Worm (Caenorhabditis elegans) whole organism, L4 larva: ENCODE results near the gene K03A11.4.
A peak's percentile ranks its signal among the peaks of the same experiment; 100 is the strongest.

Experiments used
- D1046.2 ChIP-seq: fragments of 200-800 bp; sonication (Bioruptor generic); IDR thresholded peaks from 2 replicates; pipeline ENCODE4 v1.3.6; 2022; ENCODE audit warnings: missing genetic modification characterization, missing compliant biosample characterization
- F10B5.3 ChIP-seq: sonication (generic microtip); optimal IDR thresholded peaks from 2 replicates; lab custom pipeline; 2016; ENCODE audit warnings: mild to moderate bottlenecking, missing genetic modification characterization, missing compliant biosample characterization
- F44E2.7 ChIP-seq: fragments of 200-800 bp; sonication (Bioruptor generic); IDR thresholded peaks from 2 replicates; pipeline ENCODE4 v2.1.2; 2022; ENCODE audit warnings: missing genetic modification characterization, missing compliant biosample characterization
- F49E8.2 ChIP-seq: sonication (generic microtip); optimal IDR thresholded peaks from 2 replicates; lab custom pipeline; 2016; ENCODE audit warnings: missing compliant biosample characterization, mild to moderate bottlenecking, missing genetic modification characterization, borderline replicate concordance
- T20F7.1 ChIP-seq: fragments of 200-800 bp; sonication (Bioruptor generic); optimal IDR thresholded peaks from 2 replicates; lab custom pipeline; 2018; ENCODE audit warnings: mild to moderate bottlenecking, missing genetic modification characterization, missing compliant biosample characterization
- Y105C5A.15 ChIP-seq: fragments of 200-800 bp; sonication (Bioruptor generic); IDR thresholded peaks from 2 replicates; pipeline ENCODE4 v1.3.6; 2022; ENCODE audit warnings: missing genetic modification characterization, missing compliant biosample characterization
- Y48G9A.11 ChIP-seq: fragments of 200-800 bp; sonication (Bioruptor generic); IDR thresholded peaks from 2 replicates; pipeline ENCODE4 v1.3.6; 2022; ENCODE audit warnings: missing genetic modification reagents, missing genetic modification characterization, missing compliant biosample characterization
- Y75B8A.6 ChIP-seq: fragments of 200-800 bp; sonication (Bioruptor generic); IDR thresholded peaks from 2 replicates; pipeline ENCODE4 v1.3.6; 2022; ENCODE audit warnings: missing genetic modification reagents, missing genetic modification characterization, missing compliant biosample characterization
- ZK337.2 ChIP-seq: fragments of 200-800 bp; sonication (Bioruptor generic); IDR thresholded peaks from 2 replicates; pipeline ENCODE4 v1.3.6; 2022; ENCODE audit warnings: missing genetic modification reagents, missing genetic modification characterization, missing compliant biosample characterization
- aha-1 ChIP-seq: fragments of 150-350 bp; peaks from one replicate; lab custom pipeline; 2014; ENCODE audit warnings: missing biosample characterization, missing genetic modification characterization
- ces-1 ChIP-seq: fragments of 150-350 bp; sonication (generic microtip); optimal IDR thresholded peaks from 4 replicates; lab custom pipeline; 2014; ENCODE audit warnings: missing biosample characterization, missing genetic modification reagents, missing genetic modification characterization
- daf-16 ChIP-seq, 3 experiments: sonication (generic microtip); optimal IDR thresholded peaks; 2 replicates each; lab custom pipeline; 2016 to 2017; ENCODE audit warnings: missing genetic modification characterization in 3 of 3, missing genetic modification reagents in 3 of 3, mild to moderate bottlenecking in 2 of 3, missing compliant biosample characterization in 2 of 3, missing biosample characterization in 1 of 3, moderate library complexity in 1 of 3
- daf-19 ChIP-seq: fragments of 200-800 bp; sonication (Bioruptor generic); conservative IDR thresholded peaks from 2 replicates; pipeline ENCODE4 v1.3.6; 2022; ENCODE audit warnings: missing genetic modification characterization, missing compliant biosample characterization
- daf-8 ChIP-seq: fragments of 200-800 bp; sonication (Bioruptor generic); IDR thresholded peaks from 2 replicates; pipeline ENCODE4 v1.3.6; 2022; ENCODE audit warnings: missing genetic modification characterization, missing compliant biosample characterization
- dmd-9 ChIP-seq: fragments of 200-800 bp; sonication (Bioruptor generic); IDR thresholded peaks from 2 replicates; pipeline ENCODE4 v1.3.6; 2022; ENCODE audit warnings: missing genetic modification reagents, missing genetic modification characterization, missing compliant biosample characterization
- dpl-1 ChIP-seq: fragments of 150-350 bp; optimal IDR thresholded peaks from 2 replicates; lab custom pipeline; 2014; ENCODE audit warnings: missing biosample characterization, missing genetic modification reagents, missing genetic modification characterization
- egl-43 ChIP-seq: fragments of 200-800 bp; sonication (Bioruptor generic); IDR thresholded peaks from 2 replicates; pipeline ENCODE4 v1.3.6; 2022; ENCODE audit warnings: missing genetic modification reagents, missing genetic modification characterization, missing compliant biosample characterization
- fkh-10 ChIP-seq: fragments of 150-350 bp; optimal IDR thresholded peaks from 2 replicates; lab custom pipeline; 2014; ENCODE audit warnings: missing biosample characterization, missing genetic modification reagents, missing genetic modification characterization
- gei-8 ChIP-seq: fragments of 200-800 bp; sonication (Bioruptor generic); optimal IDR thresholded peaks from 2 replicates; lab custom pipeline; 2018; ENCODE audit warnings: mild to moderate bottlenecking, missing genetic modification characterization, missing compliant biosample characterization
- hif-1 ChIP-seq, 2 experiments: sonication (generic microtip); optimal IDR thresholded peaks; 2 replicates each; lab custom pipeline; 2016 to 2017; ENCODE audit warnings: missing compliant biosample characterization in 2 of 2, missing genetic modification characterization in 2 of 2, missing genetic modification reagents in 2 of 2, missing genotype in 2 of 2, mild to moderate bottlenecking in 1 of 2
- hlh-30 ChIP-seq: sonication (generic microtip); optimal IDR thresholded peaks from 2 replicates; lab custom pipeline; 2017; ENCODE audit warnings: antibody characterized with exemption, mild to moderate bottlenecking, missing genetic modification characterization, missing compliant biosample characterization; ENCODE audit not compliant: insufficient read depth
- jun-1 ChIP-seq: fragments of 150-350 bp; optimal IDR thresholded peaks from 2 replicates; lab custom pipeline; 2014; ENCODE audit warnings: missing biosample characterization, missing genetic modification reagents, missing genetic modification characterization
- lim-7 ChIP-seq: fragments of 200-800 bp; sonication (Bioruptor generic); IDR thresholded peaks from 2 replicates; pipeline ENCODE4 v1.3.6; 2022; ENCODE audit warnings: missing genetic modification characterization, missing compliant biosample characterization
- lin-13 ChIP-seq: fragments of 150-350 bp; optimal IDR thresholded peaks from 2 replicates; lab custom pipeline; 2014; ENCODE audit warnings: missing biosample characterization, missing genetic modification reagents, missing genetic modification characterization
- mdl-1 ChIP-seq, 2 experiments: fragments of 150-350 bp in 1 of 2; sonication (generic microtip) in 1 of 2; optimal IDR thresholded peaks; 2 replicates each; lab custom pipeline; 2014 to 2017; ENCODE audit warnings: missing biosample characterization in 2 of 2, missing genetic modification characterization in 2 of 2
- mdt-29 ChIP-seq: fragments of 200-800 bp; sonication (Bioruptor generic); IDR thresholded peaks from 2 replicates; pipeline ENCODE4 v1.3.6; 2022; ENCODE audit warnings: missing genetic modification reagents, missing genetic modification characterization, missing compliant biosample characterization
- mxl-2 ChIP-seq: fragments of 200-800 bp; sonication (Bioruptor generic); conservative IDR thresholded peaks from 2 replicates; pipeline ENCODE4 v1.3.6; 2022; ENCODE audit warnings: missing genetic modification reagents, missing genetic modification characterization, missing compliant biosample characterization
- mxl-3 ChIP-seq: fragments of 200-800 bp; sonication (Bioruptor generic); optimal IDR thresholded peaks from 2 replicates; lab custom pipeline; 2018; ENCODE audit warnings: mild to moderate bottlenecking, missing genetic modification characterization, missing compliant biosample characterization
- nhr-102 ChIP-seq: sonication (generic microtip); optimal IDR thresholded peaks from 2 replicates; lab custom pipeline; 2016; ENCODE audit warnings: mild to moderate bottlenecking, missing genetic modification characterization, moderate library complexity, missing compliant biosample characterization
- nhr-25 ChIP-seq: sonication (generic microtip); optimal IDR thresholded peaks from 2 replicates; lab custom pipeline; 2017; ENCODE audit warnings: missing genetic modification characterization, mild to moderate bottlenecking, missing compliant biosample characterization, antibody characterized with exemption, moderate library complexity, borderline replicate concordance; ENCODE audit not compliant: insufficient read depth
- nhr-41 ChIP-seq: fragments of 200-800 bp; sonication (Bioruptor generic); IDR thresholded peaks from 2 replicates; pipeline ENCODE4 v1.3.6; 2022; ENCODE audit warnings: missing genetic modification reagents, missing genetic modification characterization, missing compliant biosample characterization
- nhr-77 ChIP-seq: fragments of 150-350 bp; optimal IDR thresholded peaks from 2 replicates; lab custom pipeline; 2014; ENCODE audit warnings: missing biosample characterization, missing genetic modification characterization
- pha-4 ChIP-seq, 2 experiments: fragments of 150-350 bp in 1 of 2; fragments of 200-800 bp in 1 of 2; sonication (Bioruptor generic) in 1 of 2; IDR thresholded peaks in 1 of 2; optimal IDR thresholded peaks in 1 of 2; 2 replicates each; pipeline versions ENCODE4 v1.3.6 to Lab custom; 2014 to 2022; ENCODE audit warnings: missing genetic modification characterization in 2 of 2, missing genetic modification reagents in 2 of 2, missing biosample characterization in 1 of 2, missing compliant biosample characterization in 1 of 2
- php-3 ChIP-seq: fragments of 200-800 bp; sonication (Bioruptor generic); IDR thresholded peaks from 2 replicates; pipeline ENCODE4 v1.3.6; 2022; ENCODE audit warnings: missing genetic modification reagents, missing genetic modification characterization, missing compliant biosample characterization
- saeg-2 ChIP-seq: fragments of 200-800 bp; sonication (Bioruptor generic); IDR thresholded peaks from 2 replicates; pipeline ENCODE4 v1.3.6; 2022; ENCODE audit warnings: missing genetic modification reagents, missing genetic modification characterization, missing compliant biosample characterization
- set-16 ChIP-seq: fragments of 200-800 bp; sonication (Bioruptor generic); IDR thresholded peaks from 2 replicates; pipeline ENCODE4 v1.3.6; 2022; ENCODE audit warnings: missing genetic modification reagents, missing genetic modification characterization, missing compliant biosample characterization
- spr-1 ChIP-seq: sonication (generic microtip); optimal IDR thresholded peaks from 2 replicates; lab custom pipeline; 2016; ENCODE audit warnings: mild to moderate bottlenecking, missing genetic modification characterization, missing compliant biosample characterization
- spr-3 ChIP-seq: fragments of 200-800 bp; sonication (Bioruptor generic); optimal IDR thresholded peaks from 2 replicates; lab custom pipeline; 2018; ENCODE audit warnings: mild to moderate bottlenecking, missing genetic modification characterization, missing compliant biosample characterization
- tag-97 ChIP-seq: fragments of 200-800 bp; sonication (Bioruptor generic); IDR thresholded peaks from 2 replicates; pipeline ENCODE4 v1.3.6; 2022; ENCODE audit warnings: missing genetic modification characterization, missing compliant biosample characterization
- tra-1 ChIP-seq: fragments of 200-800 bp; sonication (Bioruptor generic); IDR thresholded peaks from 2 replicates; pipeline ENCODE4 v1.3.6; 2022; ENCODE audit warnings: missing genetic modification reagents, missing genetic modification characterization, missing compliant biosample characterization
- unc-130 ChIP-seq: sonication (generic microtip); optimal IDR thresholded peaks from 2 replicates; lab custom pipeline; 2016; ENCODE audit warnings: missing genetic modification reagents, missing genetic modification characterization, missing compliant biosample characterization
- vab-7 ChIP-seq: fragments of 200-800 bp; sonication (Bioruptor generic); IDR thresholded peaks from 2 replicates; pipeline ENCODE4 v1.3.6; 2022; ENCODE audit warnings: missing genetic modification reagents, missing genetic modification characterization, missing compliant biosample characterization
- zip-2 ChIP-seq: fragments of 150-350 bp; optimal IDR thresholded peaks from 2 replicates; lab custom pipeline; 2014; ENCODE audit warnings: missing biosample characterization, missing genetic modification characterization

The K03A11.4 gene

DNA sequence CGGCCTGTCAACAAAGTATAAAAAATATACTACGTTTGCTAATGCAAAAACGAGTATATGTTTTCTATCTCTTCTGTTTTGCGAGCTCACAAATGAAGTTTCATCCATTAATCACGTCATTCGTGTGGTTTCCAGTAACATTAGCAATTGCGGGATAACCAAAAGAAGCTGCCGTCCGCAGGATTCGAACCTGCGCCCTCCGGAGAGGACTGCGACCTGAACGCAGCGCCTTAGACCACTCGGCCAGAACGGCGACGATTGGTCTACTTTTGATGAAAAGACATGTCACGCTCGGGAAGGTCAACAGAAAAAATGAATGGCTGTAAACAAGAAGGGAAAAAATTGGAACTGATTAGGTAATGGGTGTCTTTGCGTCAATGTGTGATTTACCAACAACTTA, 39.2 kb upstream of the K03A11.4 start (continued):
- TF ChIP-seq set-16 (GFP tag; lab: Robert Waterston, UW): no peak; the same call in none of the 2 replicates
- TF ChIP-seq mdt-29 (GFP tag; lab: Robert Waterston, UW): no peak
- TF ChIP-seq php-3 (GFP tag; lab: Robert Waterston, UW): peak; percentile 71
- peak; percentile 67 to 89 for TF ChIP-seq daf-16 (GFP tag; optimal IDR thresholded peaks at IDR 0.05; lab: Kevin White, UChicago)
- TF ChIP-seq daf-16 (tag; optimal IDR thresholded peaks at IDR 0.05; lab: Kevin White, UChicago): peak; percentile 96
- peak; percentile 62; the same call in 1 of the 2 replicates for TF ChIP-seq saeg-2
- TF ChIP-seq spr-1 (tag; lab: Kevin White, UChicago): peak; percentile 26
- peak; percentile 1 for TF ChIP-seq nhr-25 (tag; lab: Kevin White, UChicago)
- no peak for TF ChIP-seq fkh-10
- TF ChIP-seq Y48G9A.11 (GFP tag; lab: Robert Waterston, UW): peak; percentile 78; the same call in 1 of the 2 replicates
- TF ChIP-seq ZK337.2: peak; percentile 44; the same call in 1 of the 2 replicates
- TF ChIP-seq gei-8 (GFP tag; lab: Kevin White, UChicago): no peak
- no peak for TF ChIP-seq D1046.2 (GFP tag; lab: Robert Waterston, UW)
- TF ChIP-seq nhr-41 (GFP tag; lab: Robert Waterston, UW): peak; percentile 74
- TF ChIP-seq, all 104 proteins: peak for 44

DNA sequence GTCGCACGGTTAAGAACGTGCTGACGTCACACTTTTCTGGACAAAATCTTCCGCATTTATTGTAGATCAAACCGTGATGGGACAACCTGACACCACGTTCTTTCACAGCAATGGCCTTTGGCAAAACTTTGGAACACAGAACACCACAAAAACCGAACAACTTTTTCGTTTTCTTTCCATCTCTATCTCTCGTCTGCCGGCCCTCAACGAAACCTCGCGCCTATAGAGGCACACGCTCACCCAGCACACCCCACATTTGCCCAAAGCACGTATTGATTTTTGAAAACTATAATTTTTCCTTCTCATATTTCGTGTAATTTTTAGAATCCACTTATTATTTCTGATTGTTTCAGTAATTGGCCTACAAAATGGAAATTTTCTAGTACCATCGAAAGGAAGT, 36.1 kb upstream of the K03A11.4 start:
- no peak for TF ChIP-seq mdl-1 (tag; optimal IDR thresholded peaks at IDR 0.05; lab: Kevin White, UChicago)
- no peak for TF ChIP-seq daf-19
- peak; percentile 74 for TF ChIP-seq aha-1 (tag; lab: Kevin White, UChicago)
- TF ChIP-seq hlh-30: peak; percentile 58

DNA sequence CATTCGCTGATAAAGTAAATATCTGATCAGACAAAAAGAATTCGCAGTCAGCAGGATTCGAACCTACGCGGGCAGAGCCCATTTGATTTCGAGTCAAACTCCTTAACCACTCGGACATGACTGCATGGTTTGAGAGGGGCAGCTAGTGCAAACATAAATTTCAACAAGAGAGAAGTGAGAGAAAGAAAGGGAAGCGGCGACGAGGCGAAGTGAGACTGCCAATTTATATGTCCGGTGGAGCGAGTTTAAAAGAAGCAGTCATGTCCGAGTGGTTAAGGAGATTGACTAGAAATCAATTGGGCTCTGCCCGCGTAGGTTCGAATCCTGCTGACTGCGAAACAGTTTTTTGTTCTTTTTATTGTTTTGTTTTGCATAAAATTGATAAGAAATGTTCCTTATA, 31.6 kb upstream of the K03A11.4 start:
- TF ChIP-seq gei-8 (GFP tag; lab: Kevin White, UChicago) (peak; percentile 95), mxl-2 (GFP tag; lab: Robert Waterston, UW) (peak; percentile 77), F10B5.3 (peak; percentile 57), php-3 (GFP tag; lab: Robert Waterston, UW) (peak; percentile 86), daf-8 (GFP tag; lab: Robert Waterston, UW) (0 out of 2 replicates have a peak, but pooled peaks have one; percentile 35), nhr-77 (tag; lab: Kevin White, UChicago) (peak; percentile 66), vab-7 (GFP tag; lab: Robert Waterston, UW) (peak; percentile 96), spr-1 (tag; lab: Kevin White, UChicago) (peak; percentile 75), hlh-30 (peak; percentile 79), daf-16 (GFP tag; optimal IDR thresholded peaks at IDR 0.05; lab: Kevin White, UChicago) (peak; percentile 57 to 94), daf-16 (tag; optimal IDR thresholded peaks at IDR 0.05; lab: Kevin White, UChicago) (peak; percentile 85), lin-13 (GFP tag; lab: Kevin White, UChicago) (peak; percentile 75), Y105C5A.15 (GFP tag; lab: Robert Waterston, UW) (peak; percentile 93), hif-1 (tag; optimal IDR thresholded peaks at IDR 0.05; lab: Kevin White, UChicago) (peak; percentile 55 to 63), tra-1 (GFP tag; lab: Robert Waterston, UW) (peak; percentile 88), zip-2 (peak; percentile 80), nhr-41 (GFP tag; lab: Robert Waterston, UW) (peak; percentile 85), F49E8.2 (tag; lab: Kevin White, UChicago) (peak; percentile 49), nhr-102 (tag; lab: Kevin White, UChicago) (peak; percentile 89), pha-4 (GFP tag; IDR thresholded peaks at IDR 0.05; lab: Robert Waterston, UW) (peak; percentile 96; the same call in 1 of the 2 replicates), pha-4 (tag; optimal IDR thresholded peaks at IDR 0.05; lab: Kevin White, UChicago) (peak; percentile 11), tag-97 (GFP tag; lab: Robert Waterston, UW) (0 out of 2 replicates have a peak, but pooled peaks have one; percentile 50), lim-7 (GFP tag; lab: Robert Waterston, UW) (peak; percentile 95), egl-43 (GFP tag; lab: Robert Waterston, UW) (peak; percentile 99), F44E2.7 (GFP tag; lab: Robert Waterston, UW) (peak; percentile 86), jun-1 (peak; percentile 85), T20F7.1 (GFP tag; lab: Kevin White, UChicago) (peak; percentile 77), daf-19 (peak; percentile 95), ces-1 (peak; percentile 35), dpl-1 (GFP tag; lab: Kevin White, UChicago) (peak; percentile 32), Y75B8A.6 (GFP tag; lab: Robert Waterston, UW) (peak; percentile 76), dmd-9 (GFP tag; lab: Robert Waterston, UW) (peak; percentile 93), unc-130 (GFP tag; lab: Kevin White, UChicago) (peak; percentile 52), spr-3 (GFP tag; lab: Kevin White, UChicago) (peak; percentile 70), mxl-3 (GFP tag; lab: Kevin White, UChicago) (peak; percentile 63)
